Fruit fly (Drosophila melanogaster): ENCODE results near the gene CG11594.

The CG11594 gene

DNA sequence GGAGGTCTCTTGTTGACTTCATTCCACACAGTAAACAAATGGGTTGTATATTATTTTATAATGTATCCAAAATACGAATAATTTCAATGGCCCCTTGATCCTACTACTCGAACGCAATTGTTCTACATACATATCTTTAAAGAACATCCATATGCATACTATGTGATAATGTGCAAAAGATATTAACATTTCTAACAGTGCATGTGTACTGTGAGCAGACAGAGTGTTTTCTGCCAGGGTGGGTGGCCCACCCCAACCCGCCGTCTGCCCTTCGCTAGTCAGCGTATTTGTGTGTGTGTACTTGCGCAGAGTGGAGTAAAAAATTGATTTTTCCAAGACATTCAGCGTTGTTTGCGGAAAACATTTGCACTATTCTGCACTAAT, 45.2 kb upstream of the CG11594 start (continued):
- no peak for TF ChIP-seq fd102C (GFP tag; optimal IDR thresholded peaks at IDR 0.05)
- TF ChIP-seq Xrp1 (GFP tag; IDR thresholded peaks at IDR 0.05) = peak; percentile 78
- TF ChIP-seq fu2 (GFP tag; optimal IDR thresholded peaks at IDR 0.05) = no peak
- peak; percentile 50 for TF ChIP-seq CG10654 (GFP tag; optimal IDR thresholded peaks at IDR 0.05)
- no peak for TF ChIP-seq CG8281 (tag; optimal IDR thresholded peaks at IDR 0.05)
- no peak for TF ChIP-seq CG10274 (GFP tag; optimal IDR thresholded peaks at IDR 0.05)
- peak; percentile 72; the same call in 1 of the 2 replicates for TF ChIP-seq CG5953 (GFP tag; IDR thresholded peaks at IDR 0.05)
- no peak for TF ChIP-seq Mad (GFP tag; optimal IDR thresholded peaks at IDR 0.05)
- no peak for TF ChIP-seq Lim3 (GFP tag; IDR thresholded peaks at IDR 0.05)
- TF ChIP-seq CG3065 (GFP tag; optimal IDR thresholded peaks at IDR 0.05) = no peak
- peak; percentile 64 for TF ChIP-seq gem (tag; optimal IDR thresholded peaks at IDR 0.05)
- TF ChIP-seq gcm (GFP tag; optimal IDR thresholded peaks at IDR 0.05) = no peak
- peak; percentile 41 for TF ChIP-seq MTF-1 (GFP tag; optimal IDR thresholded peaks at IDR 0.05; ENCODE audit: borderline replicate concordance)
- no peak for TF ChIP-seq CG18476 (GFP tag; optimal IDR thresholded peaks at IDR 0.05)
- no peak for TF ChIP-seq YL-1 (GFP tag; optimal IDR thresholded peaks at IDR 0.05)
- TF ChIP-seq CG11093 (GFP tag; IDR thresholded peaks at IDR 0.05) = no peak
- TF ChIP-seq Aef1 (GFP tag; IDR thresholded peaks at IDR 0.05) = peak; percentile 69
- no peak for TF ChIP-seq pan (optimal IDR thresholded peaks at IDR 0.05)
- peak in 1 of 2 experiments; percentile 81 for TF ChIP-seq pan (GFP tag; optimal IDR thresholded peaks at IDR 0.05 in 1 of 2, IDR thresholded peaks at IDR 0.05 in 1 of 2)
- TF ChIP-seq Hr51 (GFP tag; optimal IDR thresholded peaks at IDR 0.05) = peak in 1 of 2 experiments; percentile 56
- peak; percentile 81 for TF ChIP-seq E2f1 (GFP tag; IDR thresholded peaks at IDR 0.05)
- peak; percentile 23 for TF ChIP-seq chn (GFP tag; optimal IDR thresholded peaks at IDR 0.05)
- peak; percentile 28 for TF ChIP-seq az2 (GFP tag; optimal IDR thresholded peaks at IDR 0.05)
- TF ChIP-seq Abd-B (GFP tag; optimal IDR thresholded peaks at IDR 0.05) = peak; percentile 14
- TF ChIP-seq Dek (tag; optimal IDR thresholded peaks at IDR 0.05) = peak; percentile 26
- no peak for TF ChIP-seq Trl (optimal IDR thresholded peaks at IDR 0.05)
- TF ChIP-seq Trl (GFP tag; optimal IDR thresholded peaks at IDR 0.05) = no peak
- peak in 1 of 2 experiments; percentile 50 for TF ChIP-seq dpn (GFP tag; optimal IDR thresholded peaks at IDR 0.05)
- TF ChIP-seq CG16815 (GFP tag; optimal IDR thresholded peaks at IDR 0.05) = no peak
- no peak for TF ChIP-seq CTCF (GFP tag; optimal IDR thresholded peaks at IDR 0.05)
- TF ChIP-seq br (optimal IDR thresholded peaks at IDR 0.05) = no peak
- TF ChIP-seq HLH3B (GFP tag; IDR thresholded peaks at IDR 0.05) = peak; percentile 82
- peak; percentile 22 for TF ChIP-seq CG18262 (tag; optimal IDR thresholded peaks at IDR 0.05)
- TF ChIP-seq D19A (tag; optimal IDR thresholded peaks at IDR 0.05) = no peak
- peak; percentile 85 for TF ChIP-seq corto (GFP tag; optimal IDR thresholded peaks at IDR 0.05)
- TF ChIP-seq CG1792 (GFP tag; optimal IDR thresholded peaks at IDR 0.05) = no peak
- TF ChIP-seq CG8765 (GFP tag; IDR thresholded peaks at IDR 0.05) = no peak; the same call in 1 of the 2 replicates
- TF ChIP-seq Six4 (GFP tag; optimal IDR thresholded peaks at IDR 0.05) = peak; percentile 19
- no peak for TF ChIP-seq Vsx1 (GFP tag; optimal IDR thresholded peaks at IDR 0.05)
- TF ChIP-seq CG10209 (GFP tag; optimal IDR thresholded peaks at IDR 0.05) = no peak
- TF ChIP-seq CG9932 (GFP tag; IDR thresholded peaks at IDR 0.05) = peak; percentile 64
- TF ChIP-seq da (GFP tag; optimal IDR thresholded peaks at IDR 0.05) = no peak
- TF ChIP-seq E2f2 (GFP tag; IDR thresholded peaks at IDR 0.05) = no peak
- no peak for TF ChIP-seq maf-S (GFP tag; optimal IDR thresholded peaks at IDR 0.05)
- no peak for TF ChIP-seq CG8359 (GFP tag; optimal IDR thresholded peaks at IDR 0.05; ENCODE audit: borderline replicate concordance)
- TF ChIP-seq Sin3A (optimal IDR thresholded peaks at IDR 0.05) = no peak
- TF ChIP-seq CG18599 (GFP tag; optimal IDR thresholded peaks at IDR 0.05) = peak; percentile 66
- peak; percentile 68 for TF ChIP-seq ind (GFP tag; optimal IDR thresholded peaks at IDR 0.05)
- TF ChIP-seq oc (tag; optimal IDR thresholded peaks at IDR 0.05) = peak; percentile 54
- TF ChIP-seq ap (GFP tag; IDR thresholded peaks at IDR 0.05) = peak; percentile 76
- TF ChIP-seq dan (GFP tag; IDR thresholded peaks at IDR 0.05) = no peak
- 0 out of 2 replicates have a peak, but pooled peaks have one; percentile 39 for TF ChIP-seq CG11696 (GFP tag; IDR thresholded peaks at IDR 0.05)
- peak; percentile 55 for TF ChIP-seq CG12391 (tag; optimal IDR thresholded peaks at IDR 0.05)

Measured in whole organism, embryonic.